Fruit fly (Drosophila melanogaster) whole organism, pupa: ENCODE data around the gene CG4338.

Experiments used
- CG10348 ChIP-seq: fragments of 200-800 bp; sonication (Bioruptor generic); IDR thresholded peaks from 2 replicates; pipeline ENCODE4 v1.3.6; 2022; ENCODE audit warnings: missing biosample characterization, missing genetic modification characterization
- CG8301 ChIP-seq: fragments of 200-800 bp; sonication (Bioruptor generic); optimal IDR thresholded peaks from 2 replicates; lab custom pipeline; 2018; ENCODE audit warnings: missing biosample characterization, mild to moderate bottlenecking, missing genetic modification characterization
- fd96Ca ChIP-seq: fragments of 200-800 bp; sonication (Bioruptor generic); IDR thresholded peaks from 3 replicates; pipeline ENCODE4 v1.3.6; 2022; ENCODE audit warnings: missing biosample characterization, missing genetic modification characterization
- gl ChIP-seq: fragments of 200-800 bp; sonication (Bioruptor generic); optimal IDR thresholded peaks from 2 replicates; lab custom pipeline; 2018; ENCODE audit warnings: missing biosample characterization, mild to moderate bottlenecking, missing genetic modification characterization

DNA sequence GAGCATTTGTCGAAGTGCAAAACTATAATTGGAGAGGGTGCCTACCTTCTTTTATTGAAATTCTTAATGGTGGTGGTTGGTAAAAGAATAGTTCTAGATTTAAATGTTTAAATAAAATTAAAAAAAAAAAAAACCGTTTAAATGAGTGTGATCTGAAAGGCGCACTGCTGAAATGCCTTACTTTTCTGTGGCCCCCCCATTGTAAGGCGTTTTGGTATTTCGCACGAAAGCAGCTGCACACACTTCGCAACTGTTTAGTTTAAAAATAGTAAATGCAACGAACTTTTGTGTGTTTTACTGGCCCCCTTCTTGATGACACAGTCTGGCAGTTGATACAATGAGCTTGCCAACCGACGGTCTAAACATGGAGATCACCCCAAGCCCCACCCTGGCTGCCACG, 6.9 kb upstream of the CG4338 start, which contains the start of the genes CG14864 and Zip88E:
- no peak for TF ChIP-seq fd96Ca
- no peak for TF ChIP-seq CG10348
- no peak for TF ChIP-seq CG8301
- no peak for TF ChIP-seq gl (tag; lab: Kevin White, UChicago)
